Worm (Caenorhabditis elegans) whole organism, L2 larva: ENCODE results near the gene C08G9.1.

Experiments
- C34F6.9 ChIP-seq: fragments of 150-350 bp; optimal IDR thresholded peaks from 2 replicates; lab custom pipeline; 2014; ENCODE audit warnings: missing biosample characterization, missing genetic modification characterization
- F13H6.1 ChIP-seq: sonication (generic microtip); optimal IDR thresholded peaks from 2 replicates; lab custom pipeline; 2016; ENCODE audit warnings: missing genetic modification characterization, missing compliant biosample characterization
- R02D3.7 ChIP-seq: fragments of 150-350 bp; optimal IDR thresholded peaks from 2 replicates; lab custom pipeline; 2014; ENCODE audit warnings: missing biosample characterization, missing genetic modification characterization
- Y55F3AM.14 ChIP-seq: fragments of 200-800 bp; sonication (Bioruptor generic); optimal IDR thresholded peaks from 2 replicates; lab custom pipeline; 2018; ENCODE audit warnings: mild to moderate bottlenecking, missing genetic modification characterization, missing compliant biosample characterization
- ZK546.5 ChIP-seq: sonication (generic microtip); optimal IDR thresholded peaks from 2 replicates; lab custom pipeline; 2017; ENCODE audit warnings: missing biosample characterization, missing genetic modification characterization
- alr-1 ChIP-seq: fragments of 150-350 bp; optimal IDR thresholded peaks from 2 replicates; lab custom pipeline; 2014; ENCODE audit warnings: missing biosample characterization, missing genetic modification characterization
- aly-2 ChIP-seq: fragments of 150-350 bp; optimal IDR thresholded peaks from 2 replicates; lab custom pipeline; 2014; ENCODE audit warnings: missing biosample characterization, missing genetic modification characterization
- ama-1 ChIP-seq: fragments of 150-350 bp; optimal IDR thresholded peaks from 2 replicates; lab custom pipeline; 2018; ENCODE audit warnings: inconsistent platforms
- blmp-1 ChIP-seq: sonication (generic microtip); optimal IDR thresholded peaks from 2 replicates; lab custom pipeline; 2017; ENCODE audit warnings: missing genetic modification characterization, mild to moderate bottlenecking, missing compliant biosample characterization, antibody characterized with exemption, moderate library complexity; ENCODE audit not compliant: insufficient read depth
- ceh-16 ChIP-seq: fragments of 150-350 bp; optimal IDR thresholded peaks from 2 replicates; lab custom pipeline; 2014; ENCODE audit warnings: missing biosample characterization, missing genetic modification characterization
- ceh-82 ChIP-seq: fragments of 150-350 bp; optimal IDR thresholded peaks from 2 replicates; lab custom pipeline; 2014; ENCODE audit warnings: missing biosample characterization, missing genetic modification characterization
- crh-2 ChIP-seq: sonication (generic microtip); optimal IDR thresholded peaks from 2 replicates; lab custom pipeline; 2017; ENCODE audit warnings: missing biosample characterization, missing genetic modification characterization
- dmd-4 ChIP-seq: sonication (generic microtip); optimal IDR thresholded peaks from 2 replicates; lab custom pipeline; 2017; ENCODE audit warnings: missing biosample characterization, missing genetic modification characterization
- egl-27 ChIP-seq: sonication (generic microtip); optimal IDR thresholded peaks from 3 replicates; lab custom pipeline; 2017; ENCODE audit warnings: missing biosample characterization, missing genetic modification reagents, missing genetic modification characterization
- elt-1 ChIP-seq: fragments of 150-350 bp; optimal IDR thresholded peaks from 2 replicates; lab custom pipeline; 2014; ENCODE audit warnings: missing biosample characterization, missing genetic modification characterization
- elt-3 ChIP-seq: sonication (generic microtip); optimal IDR thresholded peaks from 2 replicates; lab custom pipeline; 2017; ENCODE audit warnings: missing biosample characterization, missing genetic modification characterization
- fos-1 ChIP-seq: fragments of 150-350 bp; optimal IDR thresholded peaks from 2 replicates; lab custom pipeline; 2014; ENCODE audit warnings: missing biosample characterization, missing genetic modification characterization
- gmeb-1 ChIP-seq: fragments of 150-350 bp; optimal IDR thresholded peaks from 2 replicates; lab custom pipeline; 2014; ENCODE audit warnings: missing biosample characterization, missing genetic modification characterization
- lin-11 ChIP-seq: fragments of 150-350 bp; sonication (generic microtip); optimal IDR thresholded peaks from 2 replicates; lab custom pipeline; 2014; ENCODE audit warnings: missing biosample characterization, missing genetic modification characterization, inconsistent platforms, mixed read lengths
- lin-13 ChIP-seq: fragments of 150-350 bp; optimal IDR thresholded peaks from 2 replicates; lab custom pipeline; 2014; ENCODE audit warnings: missing biosample characterization, missing genetic modification reagents, missing genetic modification characterization
- lin-39 ChIP-seq: fragments of 150-350 bp; optimal IDR thresholded peaks from 2 replicates; lab custom pipeline; 2014; ENCODE audit warnings: missing biosample characterization, missing genetic modification reagents, missing genetic modification characterization
- lsy-2 ChIP-seq, 2 experiments: fragments of 150-350 bp in 1 of 2; sonication (generic microtip) in 1 of 2; optimal IDR thresholded peaks; 2 replicates each; lab custom pipeline; 2014 to 2017; ENCODE audit warnings: missing biosample characterization in 2 of 2, missing genetic modification characterization in 2 of 2
- mab-5 ChIP-seq: fragments of 150-350 bp; optimal IDR thresholded peaks from 2 replicates; lab custom pipeline; 2014; ENCODE audit warnings: missing biosample characterization, missing genetic modification characterization
- mbf-1 ChIP-seq: sonication (generic microtip); optimal IDR thresholded peaks from 2 replicates; lab custom pipeline; 2017; ENCODE audit warnings: missing biosample characterization, missing genetic modification characterization
- mdl-1 ChIP-seq, 2 experiments: fragments of 150-350 bp in 1 of 2; sonication (generic microtip) in 1 of 2; optimal IDR thresholded peaks; 2 replicates each; lab custom pipeline; 2017; ENCODE audit warnings: missing biosample characterization in 2 of 2, missing genetic modification characterization in 2 of 2
- nhr-10 ChIP-seq: sonication (generic microtip); optimal IDR thresholded peaks from 2 replicates; lab custom pipeline; 2017; ENCODE audit warnings: missing biosample characterization, missing genetic modification characterization
- nhr-11 ChIP-seq: fragments of 150-350 bp; optimal IDR thresholded peaks from 2 replicates; lab custom pipeline; 2014; ENCODE audit warnings: missing biosample characterization, missing genetic modification characterization
- nhr-12 ChIP-seq: fragments of 150-350 bp; optimal IDR thresholded peaks from 2 replicates; lab custom pipeline; 2014; ENCODE audit warnings: missing biosample characterization, missing genetic modification characterization
- nhr-129 ChIP-seq: fragments of 150-350 bp; optimal IDR thresholded peaks from 2 replicates; lab custom pipeline; 2014; ENCODE audit warnings: missing biosample characterization, missing genetic modification characterization
- nhr-21 ChIP-seq: fragments of 150-350 bp; optimal IDR thresholded peaks from 2 replicates; lab custom pipeline; 2014; ENCODE audit warnings: missing biosample characterization, missing genetic modification characterization
- nhr-23 ChIP-seq: fragments of 150-350 bp; optimal IDR thresholded peaks from 2 replicates; lab custom pipeline; 2014; ENCODE audit warnings: missing biosample characterization, missing genetic modification reagents, missing genetic modification characterization
- nhr-237 ChIP-seq: fragments of 150-350 bp; optimal IDR thresholded peaks from 2 replicates; lab custom pipeline; 2014; ENCODE audit warnings: missing biosample characterization, missing genetic modification characterization
- nhr-25 ChIP-seq: fragments of 150-350 bp; sonication (generic microtip); optimal IDR thresholded peaks from 3 replicates; lab custom pipeline; 2014; ENCODE audit warnings: missing biosample characterization, missing genetic modification characterization
- nhr-6 ChIP-seq: fragments of 150-350 bp; optimal IDR thresholded peaks from 2 replicates; lab custom pipeline; 2014; ENCODE audit warnings: missing biosample characterization, missing genetic modification characterization
- nhr-77 ChIP-seq: fragments of 150-350 bp; optimal IDR thresholded peaks from 2 replicates; lab custom pipeline; 2014; ENCODE audit warnings: missing biosample characterization, missing genetic modification characterization
- peb-1 ChIP-seq: fragments of 150-350 bp; optimal IDR thresholded peaks from 2 replicates; lab custom pipeline; 2014; ENCODE audit warnings: missing biosample characterization, missing genetic modification characterization
- sem-4 ChIP-seq: fragments of 150-350 bp; optimal IDR thresholded peaks from 2 replicates; lab custom pipeline; 2014; ENCODE audit warnings: missing biosample characterization, missing genetic modification reagents, missing genetic modification characterization
- skn-1 ChIP-seq: sonication (generic microtip); optimal IDR thresholded peaks from 2 replicates; lab custom pipeline; 2017; ENCODE audit warnings: missing biosample characterization, missing genetic modification characterization
- sma-3 ChIP-seq: sonication (generic microtip); optimal IDR thresholded peaks from 2 replicates; lab custom pipeline; 2016; ENCODE audit warnings: missing genetic modification reagents, missing genetic modification characterization, missing compliant biosample characterization
- sma-9 ChIP-seq, 2 experiments: fragments of 150-350 bp in 1 of 2; sonication (generic microtip) in 1 of 2; optimal IDR thresholded peaks; 2 replicates each; lab custom pipeline; 2014 to 2016; ENCODE audit warnings: missing genetic modification characterization in 2 of 2, mild to moderate bottlenecking in 1 of 2, missing biosample characterization in 1 of 2, missing compliant biosample characterization in 1 of 2, missing genetic modification reagents in 1 of 2, moderate library complexity in 1 of 2
- snpc-4 ChIP-seq: fragments of 150-350 bp; optimal IDR thresholded peaks from 2 replicates; lab custom pipeline; 2014; ENCODE audit warnings: missing biosample characterization, missing genetic modification characterization
- unc-39 ChIP-seq: fragments of 150-350 bp; optimal IDR thresholded peaks from 2 replicates; lab custom pipeline; 2014; ENCODE audit warnings: missing biosample characterization, missing genetic modification characterization
- unc-55 ChIP-seq: fragments of 150-350 bp; sonication (generic microtip); optimal IDR thresholded peaks from 3 replicates; lab custom pipeline; 2014; ENCODE audit warnings: missing biosample characterization, missing genetic modification reagents, missing genetic modification characterization
- unc-62 ChIP-seq: fragments of 150-350 bp; optimal IDR thresholded peaks from 2 replicates; lab custom pipeline; 2014; ENCODE audit warnings: missing biosample characterization, missing genetic modification reagents, missing genetic modification characterization
- zag-1 ChIP-seq: fragments of 150-350 bp; optimal IDR thresholded peaks from 2 replicates; lab custom pipeline; 2014; ENCODE audit warnings: missing biosample characterization, missing genetic modification characterization
- ztf-1 ChIP-seq: fragments of 200-800 bp; sonication (Bioruptor generic); conservative IDR thresholded peaks from 2 replicates; pipeline ENCODE4 v1.3.6; 2022; ENCODE audit warnings: missing genetic modification characterization, missing compliant biosample characterization
- ztf-11 ChIP-seq: sonication (generic microtip); optimal IDR thresholded peaks from 2 replicates; lab custom pipeline; 2017; ENCODE audit warnings: missing biosample characterization, missing genetic modification characterization
- ztf-4 ChIP-seq: fragments of 150-350 bp; optimal IDR thresholded peaks from 2 replicates; lab custom pipeline; 2014; ENCODE audit warnings: missing biosample characterization, missing genetic modification characterization

Gene C08G9.1

ce11 chrIV:7632535-7632934 lies 26.0 kb upstream of the C08G9.1 start, which contains the start of gene F45E4.6:
F45E4.6 (minus strand) TSS chrIV:7632548.
- TF ChIP-seq ceh-16 (tag; lab: Kevin White, UChicago), result no peak
- no peak for TF ChIP-seq nhr-25
- TF ChIP-seq ceh-82 (tag; lab: Kevin White, UChicago), result no peak
- peak; percentile 1 for TF ChIP-seq nhr-21 (tag; lab: Kevin White, UChicago)
- no peak for TF ChIP-seq nhr-237 (tag; lab: Kevin White, UChicago)
- TF ChIP-seq lin-13, result peak; percentile 38
- TF ChIP-seq R02D3.7 (tag; lab: Kevin White, UChicago), result no peak
- TF ChIP-seq aly-2 (tag; lab: Kevin White, UChicago), result no peak
- no peak for TF ChIP-seq mab-5 (tag; lab: Kevin White, UChicago)
- no peak for TF ChIP-seq mbf-1 (tag; lab: Kevin White, UChicago)
- no peak for TF ChIP-seq zag-1 (tag; lab: Kevin White, UChicago)
- TF ChIP-seq nhr-129, result no peak
- TF ChIP-seq sma-3, result peak; percentile 15
- TF ChIP-seq lin-39, result no peak
- TF ChIP-seq gmeb-1 (tag; lab: Kevin White, UChicago), result peak; percentile 86
- TF ChIP-seq peb-1 (tag; lab: Kevin White, UChicago), result no peak
- TF ChIP-seq elt-3, result no peak
- TF ChIP-seq elt-1 (tag; lab: Kevin White, UChicago), result no peak
- peak; percentile 17 for TF ChIP-seq snpc-4 (tag; lab: Kevin White, UChicago)
- TF ChIP-seq ztf-11 (tag; lab: Kevin White, UChicago), result no peak
- peak; percentile 43 for TF ChIP-seq sem-4 (tag; lab: Kevin White, UChicago)
- TF ChIP-seq ztf-4 (tag; lab: Kevin White, UChicago), result no peak
- no peak for TF ChIP-seq nhr-6 (tag; lab: Kevin White, UChicago)
- peak; percentile 73 for TF ChIP-seq C34F6.9 (tag; lab: Kevin White, UChicago)
- TF ChIP-seq nhr-23 (tag; lab: Kevin White, UChicago), result no peak
- no peak for TF ChIP-seq unc-39 (tag; lab: Kevin White, UChicago)
- no peak for TF ChIP-seq fos-1 (tag; lab: Kevin White, UChicago)
- TF ChIP-seq nhr-10 (tag; lab: Kevin White, UChicago), result no peak
- TF ChIP-seq dmd-4, result no peak
- peak; percentile 69 for TF ChIP-seq unc-55 (GFP tag; lab: Kevin White, UChicago)
- TF ChIP-seq blmp-1, result no peak
- TF ChIP-seq sma-9 (GFP tag; optimal IDR thresholded peaks at IDR 0.05; lab: Kevin White, UChicago), result peak; percentile 33
- no peak for TF ChIP-seq sma-9 (tag; optimal IDR thresholded peaks at IDR 0.05; lab: Kevin White, UChicago)
- TF ChIP-seq mdl-1 (tag; optimal IDR thresholded peaks at IDR 0.05; lab: Kevin White, UChicago), result no peak
- no peak for TF ChIP-seq ZK546.5 (tag; lab: Kevin White, UChicago)
- no peak for TF ChIP-seq Y55F3AM.14 (GFP tag; lab: Kevin White, UChicago)
- TF ChIP-seq nhr-11, result no peak
- TF ChIP-seq egl-27 (tag; lab: Kevin White, UChicago), result no peak
- TF ChIP-seq crh-2 (tag; lab: Kevin White, UChicago), result peak; percentile 50
- TF ChIP-seq lin-11 (tag; lab: Kevin White, UChicago), result no peak
- peak; percentile 1 to 63 for TF ChIP-seq lsy-2 (tag; optimal IDR thresholded peaks at IDR 0.05; lab: Kevin White, UChicago)
- no peak for TF ChIP-seq skn-1 (tag; lab: Kevin White, UChicago)
- no peak for TF ChIP-seq alr-1
- no peak for TF ChIP-seq nhr-12
- TF ChIP-seq F13H6.1 (tag; lab: Kevin White, UChicago), result peak; percentile 10
- peak; percentile 2 for TF ChIP-seq ama-1
- no peak for TF ChIP-seq nhr-77
- no peak for TF ChIP-seq ztf-1
- no peak for TF ChIP-seq unc-62
